Worm (Caenorhabditis elegans): ENCODE results near the gene clec-185.

ce11 chrIV:12425595-12425994 lies 12.9 kb upstream of the clec-185 start:
- no peak for TF ChIP-seq tbx-2 (tag; optimal IDR thresholded peaks at IDR 0.05)
- TF ChIP-seq ceh-45 (GFP tag; IDR thresholded peaks at IDR 0.05), result no peak
- no peak for TF ChIP-seq elt-2 (tag; optimal IDR thresholded peaks at IDR 0.05)
- TF ChIP-seq pha-4 (tag; optimal IDR thresholded peaks at IDR 0.05), result no peak
- TF ChIP-seq ceh-14 (tag; optimal IDR thresholded peaks at IDR 0.05), result no peak
- TF ChIP-seq C38D4.7 (GFP tag; optimal IDR thresholded peaks at IDR 0.05), result no peak
- TF ChIP-seq unc-42 (tag; optimal IDR thresholded peaks at IDR 0.05), result no peak
- TF ChIP-seq madf-2 (tag; optimal IDR thresholded peaks at IDR 0.05), result no peak
- no peak for TF ChIP-seq gmeb-2 (tag; optimal IDR thresholded peaks at IDR 0.05)

Measured in whole organism, late embryonic.